Fruit fly (Drosophila melanogaster): ENCODE results near the gene sl.
A peak's percentile ranks its signal among the peaks of the same experiment; 100 is the strongest.

The sl gene

dm6 chrX:16383667-16384515 is 33.8 kb downstream of the sl start (continued):
- TF ChIP-seq inv (GFP tag; IDR thresholded peaks at IDR 0.05; ENCODE audit: partially characterized antibody) (no peak), Fer2 (tag; optimal IDR thresholded peaks at IDR 0.05) (peak; percentile 85), Lim3 (GFP tag; IDR thresholded peaks at IDR 0.05) (no peak), CG9932 (GFP tag; IDR thresholded peaks at IDR 0.05) (no peak; the same call in 1 of the 2 replicates), CG10274 (GFP tag; optimal IDR thresholded peaks at IDR 0.05) (peak; percentile 6), CG33557 (GFP tag; optimal IDR thresholded peaks at IDR 0.05) (peak; percentile 93), hb (GFP tag; IDR thresholded peaks at IDR 0.05; ENCODE audit: partially characterized antibody) (no peak), Dref (GFP tag; IDR thresholded peaks at IDR 0.05) (no peak), ab (GFP tag; optimal IDR thresholded peaks at IDR 0.05) (no peak), CG10321 (GFP tag; IDR thresholded peaks at IDR 0.05) (no peak), NK7.1 (GFP tag; optimal IDR thresholded peaks at IDR 0.05) (peak; percentile 74), Mes4 (GFP tag; optimal IDR thresholded peaks at IDR 0.05) (peak; percentile 57), nerfin-1 (tag; optimal IDR thresholded peaks at IDR 0.05) (peak; percentile 82), gcm2 (GFP tag; optimal IDR thresholded peaks at IDR 0.05) (no peak), Xrp1 (GFP tag; IDR thresholded peaks at IDR 0.05) (peak; percentile 82), CG32767 (GFP tag; IDR thresholded peaks at IDR 0.05) (peak; percentile 48; the same call in 1 of the 2 replicates), onecut (GFP tag; IDR thresholded peaks at IDR 0.05) (peak; percentile 72), ttk (GFP tag; IDR thresholded peaks at IDR 0.05) (no peak), zfh1 (GFP tag; IDR thresholded peaks at IDR 0.05) (0 out of 3 replicates have a peak, but pooled peaks have one; percentile 44), CG7987 (GFP tag; optimal IDR thresholded peaks at IDR 0.05) (peak; percentile 93), CkIIα-i1 (GFP tag; IDR thresholded peaks at IDR 0.05) (no peak), so (GFP tag; IDR thresholded peaks at IDR 0.05) (peak; percentile 48; the same call in 2 of the 3 replicates), CG3847 (GFP tag; IDR thresholded peaks at IDR 0.05) (no peak), gce (GFP tag; IDR thresholded peaks at IDR 0.05) (no peak), HLHmδ (GFP tag; optimal IDR thresholded peaks at IDR 0.05) (no peak), CG2129 (GFP tag; IDR thresholded peaks at IDR 0.05; ENCODE audit: partially characterized antibody) (no peak), TFAM (GFP tag; optimal IDR thresholded peaks at IDR 0.05) (peak; percentile 0), fd102C (GFP tag; optimal IDR thresholded peaks at IDR 0.05) (peak; percentile 71), Med (GFP tag) (peak; percentile 90), CG9876 (GFP tag; optimal IDR thresholded peaks at IDR 0.05) (no peak), pum (GFP tag; optimal IDR thresholded peaks at IDR 0.05) (no peak), luna (GFP tag; optimal IDR thresholded peaks at IDR 0.05) (peak; percentile 68), Abd-B (GFP tag; optimal IDR thresholded peaks at IDR 0.05) (no peak), CG34224 (GFP tag; IDR thresholded peaks at IDR 0.05; ENCODE audit: partially characterized antibody) (no peak), dpn (GFP tag; optimal IDR thresholded peaks at IDR 0.05) (peak; percentile 28 to 60), nerfin-2 (GFP tag; IDR thresholded peaks at IDR 0.05; ENCODE audit: partially characterized antibody) (no peak), nmo (GFP tag; optimal IDR thresholded peaks at IDR 0.05) (no peak), NC2α (GFP tag; optimal IDR thresholded peaks at IDR 0.05) (peak; percentile 37), shn (GFP tag; optimal IDR thresholded peaks at IDR 0.05) (no peak), C15 (GFP tag; IDR thresholded peaks at IDR 0.05) (peak; percentile 64; the same call in 1 of the 3 replicates), zen2 (GFP tag; IDR thresholded peaks at IDR 0.05; ENCODE audit: partially characterized antibody) (no peak), psq (GFP tag; optimal IDR thresholded peaks at IDR 0.05) (peak; percentile 29), prd (optimal IDR thresholded peaks at IDR 0.05) (no peak), prd (GFP tag; IDR thresholded peaks at IDR 0.05) (peak; percentile 12; the same call in 1 of the 3 replicates), pan (optimal IDR thresholded peaks at IDR 0.05) (no peak), pan (GFP tag; optimal IDR thresholded peaks at IDR 0.05 in 1 of 2, IDR thresholded peaks at IDR 0.05 in 1 of 2) (peak in 1 of 2 experiments; percentile 32), CG8924 (tag; optimal IDR thresholded peaks at IDR 0.05) (peak; percentile 78), stwl (tag; optimal IDR thresholded peaks at IDR 0.05) (no peak), CG6272 (GFP tag; IDR thresholded peaks at IDR 0.05) (no peak)

Data from whole organism, embryonic.